Worm (Caenorhabditis elegans): ENCODE results near the gene str-38.

- TF ChIP-seq unc-62 (GFP tag; optimal IDR thresholded peaks at IDR 0.05) (no peak), snpc-3.4 (tag; optimal IDR thresholded peaks at IDR 0.05) (no peak), bed-1 (GFP tag; IDR thresholded peaks at IDR 0.05) (no peak), ceh-100 (GFP tag; IDR thresholded peaks at IDR 0.05) (no peak), snpc-4 (GFP tag; optimal IDR thresholded peaks at IDR 0.05) (no peak), snpc-4 (tag; optimal IDR thresholded peaks at IDR 0.05) (no peak), Y67H2A.10 (GFP tag; conservative IDR thresholded peaks at IDR 0.05) (no peak), tlf-1 (GFP tag; optimal IDR thresholded peaks at IDR 0.05) (no peak), F49E8.2 (tag; optimal IDR thresholded peaks at IDR 0.05; ENCODE audit: insufficient read depth) (no peak), let-607 (tag; optimal IDR thresholded peaks at IDR 0.05) (no peak)
Observed at ce11 chrV:15699799-15700198, 32.3 kb downstream of the str-38 start, which contains the start of gene nhr-199.
